Fruit fly (Drosophila melanogaster): Measurements from ENCODE around the gene CG17726.

The CG17726 gene

dm6 chr3R:11236041-11236440, 9.5 kb downstream of the CG17726 start, which contains the start of gene CG31441 (continued):
- TF ChIP-seq sna (GFP tag; IDR thresholded peaks at IDR 0.05; ENCODE audit: partially characterized antibody) (0 out of 2 replicates have a peak, but pooled peaks have one; percentile 50), Scr (GFP tag; IDR thresholded peaks at IDR 0.05; ENCODE audit: partially characterized antibody) (peak; percentile 61), stwl (tag; optimal IDR thresholded peaks at IDR 0.05) (peak; percentile 67), CG17802 (tag; optimal IDR thresholded peaks at IDR 0.05) (no peak), CG14667 (GFP tag; IDR thresholded peaks at IDR 0.05) (no peak), Dbx (GFP tag; IDR thresholded peaks at IDR 0.05) (no peak), Fer3 (tag; optimal IDR thresholded peaks at IDR 0.05) (no peak), h (optimal IDR thresholded peaks at IDR 0.05) (no peak), CG12659 (GFP tag; optimal IDR thresholded peaks at IDR 0.05) (peak; percentile 7), CG13287 (GFP tag; IDR thresholded peaks at IDR 0.05; ENCODE audit: partially characterized antibody) (peak; percentile 64; the same call in 1 of the 2 replicates), CG18599 (GFP tag; optimal IDR thresholded peaks at IDR 0.05) (no peak), en (GFP tag; optimal IDR thresholded peaks at IDR 0.05) (no peak), E2f2 (GFP tag; IDR thresholded peaks at IDR 0.05) (peak; percentile 81), zen2 (GFP tag; IDR thresholded peaks at IDR 0.05; ENCODE audit: partially characterized antibody) (no peak; the same call in 2 of the 3 replicates), fd102C (GFP tag; optimal IDR thresholded peaks at IDR 0.05) (no peak), Ets97D (GFP tag; optimal IDR thresholded peaks at IDR 0.05) (peak; percentile 8), gt (GFP tag; IDR thresholded peaks at IDR 0.05) (no peak), ase (GFP tag; IDR thresholded peaks at IDR 0.05) (no peak), CG10431 (GFP tag; optimal IDR thresholded peaks at IDR 0.05) (no peak), pzg (GFP tag; optimal IDR thresholded peaks at IDR 0.05) (peak; percentile 49), zf30C (GFP tag; optimal IDR thresholded peaks at IDR 0.05) (no peak), tx (GFP tag; optimal IDR thresholded peaks at IDR 0.05) (no peak), CG14050 (GFP tag; IDR thresholded peaks at IDR 0.05) (no peak), Lpt (GFP tag; optimal IDR thresholded peaks at IDR 0.05) (no peak), CG34376 (GFP tag; optimal IDR thresholded peaks at IDR 0.05) (no peak), nerfin-1 (tag; optimal IDR thresholded peaks at IDR 0.05) (no peak), CG9932 (GFP tag; IDR thresholded peaks at IDR 0.05) (no peak), crp (GFP tag; optimal IDR thresholded peaks at IDR 0.05) (peak; percentile 58 to 92), CG2712 (tag; optimal IDR thresholded peaks at IDR 0.05) (peak; percentile 3), vvl (GFP tag; IDR thresholded peaks at IDR 0.05) (0 out of 2 replicates have a peak, but pooled peaks have one; percentile 10), ind (GFP tag; optimal IDR thresholded peaks at IDR 0.05) (no peak), her (GFP tag; optimal IDR thresholded peaks at IDR 0.05) (no peak), MBD-R2 (GFP tag; IDR thresholded peaks at IDR 0.05) (peak; percentile 85), Taf1 (GFP tag; IDR thresholded peaks at IDR 0.05) (no peak), CG17359 (tag; optimal IDR thresholded peaks at IDR 0.05) (peak; percentile 22), Fer1 (GFP tag; optimal IDR thresholded peaks at IDR 0.05) (peak; percentile 2), CG5245 (GFP tag; optimal IDR thresholded peaks at IDR 0.05) (no peak), pfk (GFP tag; optimal IDR thresholded peaks at IDR 0.05) (peak; percentile 19), bsh (GFP tag; optimal IDR thresholded peaks at IDR 0.05) (no peak), BEAF-32 (GFP tag; optimal IDR thresholded peaks at IDR 0.05) (peak; percentile 65), trem (tag; optimal IDR thresholded peaks at IDR 0.05) (peak; percentile 20), hbn (GFP tag; IDR thresholded peaks at IDR 0.05; ENCODE audit: partially characterized antibody) (peak; percentile 63), Myb (GFP tag; optimal IDR thresholded peaks at IDR 0.05) (peak; percentile 55), CG7963 (GFP tag; IDR thresholded peaks at IDR 0.05; ENCODE audit: partially characterized antibody) (no peak), D19A (tag; optimal IDR thresholded peaks at IDR 0.05) (no peak), CG33557 (GFP tag; optimal IDR thresholded peaks at IDR 0.05) (no peak), CG2116 (GFP tag; optimal IDR thresholded peaks at IDR 0.05) (peak; percentile 42), Med (GFP tag) (peak; percentile 32), sens (GFP tag) (peak; percentile 83), ato (GFP tag; IDR thresholded peaks at IDR 0.05; ENCODE audit: partially characterized antibody) (peak; percentile 30; the same call in 1 of the 2 replicates)

Measured in whole organism, embryonic.